Worm (Caenorhabditis elegans): ENCODE measurements around the gene srh-20.

ce11 chrV:4972943-4973342, 48.2 kb downstream of the srh-20 start, which contains the start of gene srsx-9:
- no peak for TF ChIP-seq ztf-4 (tag; optimal IDR thresholded peaks at IDR 0.05)
- TF ChIP-seq snpc-4 (tag; optimal IDR thresholded peaks at IDR 0.05) = no peak
- no peak for TF ChIP-seq zag-1 (tag; optimal IDR thresholded peaks at IDR 0.05)
- no peak for TF ChIP-seq nhr-11 (tag; optimal IDR thresholded peaks at IDR 0.05)
- TF ChIP-seq fkh-10 (GFP tag; optimal IDR thresholded peaks at IDR 0.05) = no peak
- no peak for TF ChIP-seq nhr-77 (tag; optimal IDR thresholded peaks at IDR 0.05)
- no peak for TF ChIP-seq ceh-28 (tag; optimal IDR thresholded peaks at IDR 0.05)
- TF ChIP-seq nhr-25 (tag; optimal IDR thresholded peaks at IDR 0.05) = no peak
- no peak for TF ChIP-seq ZK546.5 (tag; optimal IDR thresholded peaks at IDR 0.05)
- no peak for TF ChIP-seq nhr-67 (tag; optimal IDR thresholded peaks at IDR 0.05)
- TF ChIP-seq unc-39 (tag; optimal IDR thresholded peaks at IDR 0.05) = no peak
- TF ChIP-seq skn-1 (tag; optimal IDR thresholded peaks at IDR 0.05) = no peak
